Worm (Caenorhabditis elegans) whole organism, L4 larva: Measurements from ENCODE around the gene cmtr-1.

Experiments
- F37D6.2 ChIP-seq: sonication (generic microtip); optimal IDR thresholded peaks from 2 replicates; lab custom pipeline; 2016; ENCODE audit warnings: mild to moderate bottlenecking, missing genetic modification characterization, missing compliant biosample characterization
- F44E2.7 ChIP-seq: fragments of 200-800 bp; sonication (Bioruptor generic); IDR thresholded peaks from 2 replicates; pipeline ENCODE4 v2.1.2; 2022; ENCODE audit warnings: missing genetic modification characterization, missing compliant biosample characterization
- R02D3.7 ChIP-seq: fragments of 150-350 bp; sonication (generic microtip); optimal IDR thresholded peaks from 3 replicates; lab custom pipeline; 2014; ENCODE audit warnings: missing biosample characterization, missing genetic modification characterization
- T20F7.1 ChIP-seq: fragments of 200-800 bp; sonication (Bioruptor generic); optimal IDR thresholded peaks from 2 replicates; lab custom pipeline; 2018; ENCODE audit warnings: mild to moderate bottlenecking, missing genetic modification characterization, missing compliant biosample characterization
- T26A8.4 ChIP-seq: fragments of 200-800 bp; sonication (Bioruptor generic); IDR thresholded peaks from 2 replicates; pipeline ENCODE4 v1.3.6; 2022; ENCODE audit warnings: missing genetic modification characterization, missing compliant biosample characterization
- Y48G9A.11 ChIP-seq: fragments of 200-800 bp; sonication (Bioruptor generic); IDR thresholded peaks from 2 replicates; pipeline ENCODE4 v1.3.6; 2022; ENCODE audit warnings: missing genetic modification reagents, missing genetic modification characterization, missing compliant biosample characterization
- ZK337.2 ChIP-seq: fragments of 200-800 bp; sonication (Bioruptor generic); IDR thresholded peaks from 2 replicates; pipeline ENCODE4 v1.3.6; 2022; ENCODE audit warnings: missing genetic modification reagents, missing genetic modification characterization, missing compliant biosample characterization
- attf-4 ChIP-seq: sonication (generic microtip); optimal IDR thresholded peaks from 3 replicates; lab custom pipeline; 2017; ENCODE audit warnings: missing biosample characterization, missing genetic modification characterization
- ceh-20 ChIP-seq: fragments of 200-800 bp; sonication (Bioruptor generic); IDR thresholded peaks from 2 replicates; pipeline ENCODE4 v1.3.6; 2022; ENCODE audit warnings: missing genetic modification reagents, missing genetic modification characterization, missing compliant biosample characterization
- ceh-32 ChIP-seq: sonication (generic microtip); optimal IDR thresholded peaks from 2 replicates; lab custom pipeline; 2016; ENCODE audit warnings: mild to moderate bottlenecking, missing genetic modification characterization, missing compliant biosample characterization; ENCODE audit not compliant: poor library complexity
- ceh-44 ChIP-seq: fragments of 200-800 bp; sonication (Bioruptor generic); IDR thresholded peaks from 2 replicates; pipeline ENCODE4 v1.3.6; 2022; ENCODE audit warnings: missing genetic modification reagents, missing genetic modification characterization, missing compliant biosample characterization
- ceh-62 ChIP-seq: sonication (generic microtip); optimal IDR thresholded peaks from 2 replicates; lab custom pipeline; 2017; ENCODE audit warnings: missing biosample characterization, missing genetic modification characterization
- ces-1 ChIP-seq: fragments of 150-350 bp; sonication (generic microtip); optimal IDR thresholded peaks from 4 replicates; lab custom pipeline; 2014; ENCODE audit warnings: missing biosample characterization, missing genetic modification reagents, missing genetic modification characterization
- cey-2 ChIP-seq: sonication (generic microtip); optimal IDR thresholded peaks from 3 replicates; lab custom pipeline; 2017; ENCODE audit warnings: missing genetic modification characterization, mild to moderate bottlenecking, missing compliant biosample characterization, antibody characterized with exemption, borderline replicate concordance; ENCODE audit not compliant: insufficient read depth
- daf-12 ChIP-seq: fragments of 150-350 bp; optimal IDR thresholded peaks from 2 replicates; lab custom pipeline; 2014; ENCODE audit warnings: missing biosample characterization, missing genetic modification reagents, missing genetic modification characterization
- daf-19 ChIP-seq: fragments of 200-800 bp; sonication (Bioruptor generic); conservative IDR thresholded peaks from 2 replicates; pipeline ENCODE4 v1.3.6; 2022; ENCODE audit warnings: missing genetic modification characterization, missing compliant biosample characterization
- daf-8 ChIP-seq: fragments of 200-800 bp; sonication (Bioruptor generic); IDR thresholded peaks from 2 replicates; pipeline ENCODE4 v1.3.6; 2022; ENCODE audit warnings: missing genetic modification characterization, missing compliant biosample characterization
- dmd-8 ChIP-seq: fragments of 200-800 bp; sonication (Bioruptor generic); IDR thresholded peaks from 2 replicates; pipeline ENCODE4 v1.3.6; 2022; ENCODE audit warnings: missing genetic modification characterization, missing compliant biosample characterization
- dmd-9 ChIP-seq: fragments of 200-800 bp; sonication (Bioruptor generic); IDR thresholded peaks from 2 replicates; pipeline ENCODE4 v1.3.6; 2022; ENCODE audit warnings: missing genetic modification reagents, missing genetic modification characterization, missing compliant biosample characterization
- duxl-1 ChIP-seq: sonication (generic microtip); optimal IDR thresholded peaks from 2 replicates; lab custom pipeline; 2016; ENCODE audit warnings: mild to moderate bottlenecking, missing genetic modification characterization, moderate library complexity, missing compliant biosample characterization; ENCODE audit not compliant: poor library complexity
- dve-1 ChIP-seq: sonication (generic microtip); optimal IDR thresholded peaks from 2 replicates; lab custom pipeline; 2017; ENCODE audit warnings: antibody characterized with exemption, mild to moderate bottlenecking, missing genetic modification characterization, missing compliant biosample characterization; ENCODE audit not compliant: insufficient read depth
- gei-8 ChIP-seq: fragments of 200-800 bp; sonication (Bioruptor generic); optimal IDR thresholded peaks from 2 replicates; lab custom pipeline; 2018; ENCODE audit warnings: mild to moderate bottlenecking, missing genetic modification characterization, missing compliant biosample characterization
- jun-1 ChIP-seq: fragments of 150-350 bp; optimal IDR thresholded peaks from 2 replicates; lab custom pipeline; 2014; ENCODE audit warnings: missing biosample characterization, missing genetic modification reagents, missing genetic modification characterization
- lin-1 ChIP-seq: fragments of 200-800 bp; sonication (Bioruptor generic); IDR thresholded peaks from 2 replicates; pipeline ENCODE4 v1.3.6; 2022; ENCODE audit warnings: missing genetic modification reagents, missing genetic modification characterization, missing compliant biosample characterization
- lin-13 ChIP-seq: fragments of 150-350 bp; optimal IDR thresholded peaks from 2 replicates; lab custom pipeline; 2014; ENCODE audit warnings: missing biosample characterization, missing genetic modification reagents, missing genetic modification characterization
- lin-15B ChIP-seq: fragments of 150-350 bp; sonication (generic microtip); optimal IDR thresholded peaks from 3 replicates; lab custom pipeline; 2014; ENCODE audit warnings: missing biosample characterization, missing genetic modification characterization
- lir-3 ChIP-seq: sonication (generic microtip); optimal IDR thresholded peaks from 2 replicates; lab custom pipeline; 2016; ENCODE audit warnings: mild to moderate bottlenecking, missing genetic modification characterization, missing compliant biosample characterization
- lsy-2 ChIP-seq, 2 experiments: fragments of 150-350 bp in 1 of 2; sonication (generic microtip) in 1 of 2; optimal IDR thresholded peaks; 2 replicates each; lab custom pipeline; 2014 to 2017; ENCODE audit warnings: missing biosample characterization in 2 of 2, missing genetic modification characterization in 2 of 2
- mdt-29 ChIP-seq: fragments of 200-800 bp; sonication (Bioruptor generic); IDR thresholded peaks from 2 replicates; pipeline ENCODE4 v1.3.6; 2022; ENCODE audit warnings: missing genetic modification reagents, missing genetic modification characterization, missing compliant biosample characterization
- mep-1 ChIP-seq: fragments of 150-350 bp; sonication (generic microtip); optimal IDR thresholded peaks from 3 replicates; lab custom pipeline; 2014; ENCODE audit warnings: missing biosample characterization, missing genetic modification characterization
- mxl-2 ChIP-seq: fragments of 200-800 bp; sonication (Bioruptor generic); conservative IDR thresholded peaks from 2 replicates; pipeline ENCODE4 v1.3.6; 2022; ENCODE audit warnings: missing genetic modification reagents, missing genetic modification characterization, missing compliant biosample characterization
- mxl-3 ChIP-seq: fragments of 200-800 bp; sonication (Bioruptor generic); optimal IDR thresholded peaks from 2 replicates; lab custom pipeline; 2018; ENCODE audit warnings: mild to moderate bottlenecking, missing genetic modification characterization, missing compliant biosample characterization
- nhr-111 ChIP-seq: fragments of 200-800 bp; sonication (Bioruptor generic); optimal IDR thresholded peaks from 2 replicates; lab custom pipeline; 2018; ENCODE audit warnings: mild to moderate bottlenecking, missing genetic modification characterization, missing compliant biosample characterization
- nhr-25 ChIP-seq: sonication (generic microtip); optimal IDR thresholded peaks from 2 replicates; lab custom pipeline; 2017; ENCODE audit warnings: missing genetic modification characterization, mild to moderate bottlenecking, missing compliant biosample characterization, antibody characterized with exemption, moderate library complexity, borderline replicate concordance; ENCODE audit not compliant: insufficient read depth
- nhr-28 ChIP-seq: fragments of 150-350 bp; optimal IDR thresholded peaks from 2 replicates; lab custom pipeline; 2014; ENCODE audit warnings: missing biosample characterization, missing genetic modification characterization
- nhr-6 ChIP-seq: fragments of 150-350 bp; optimal IDR thresholded peaks from 2 replicates; lab custom pipeline; 2014; ENCODE audit warnings: missing biosample characterization, missing genetic modification characterization
- nhr-77 ChIP-seq: fragments of 150-350 bp; optimal IDR thresholded peaks from 2 replicates; lab custom pipeline; 2014; ENCODE audit warnings: missing biosample characterization, missing genetic modification characterization
- pha-4 ChIP-seq, 2 experiments: fragments of 150-350 bp in 1 of 2; fragments of 200-800 bp in 1 of 2; sonication (Bioruptor generic) in 1 of 2; IDR thresholded peaks in 1 of 2; optimal IDR thresholded peaks in 1 of 2; 2 replicates each; pipeline versions ENCODE4 v1.3.6 to Lab custom; 2014 to 2022; ENCODE audit warnings: missing genetic modification characterization in 2 of 2, missing genetic modification reagents in 2 of 2, missing biosample characterization in 1 of 2, missing compliant biosample characterization in 1 of 2
- php-3 ChIP-seq: fragments of 200-800 bp; sonication (Bioruptor generic); IDR thresholded peaks from 2 replicates; pipeline ENCODE4 v1.3.6; 2022; ENCODE audit warnings: missing genetic modification reagents, missing genetic modification characterization, missing compliant biosample characterization
- rbr-2 ChIP-seq: sonication (generic microtip); optimal IDR thresholded peaks from 2 replicates; lab custom pipeline; 2016; ENCODE audit warnings: missing genotype, missing genetic modification characterization, missing compliant biosample characterization
- skn-1 ChIP-seq: fragments of 150-350 bp; optimal IDR thresholded peaks from 2 replicates; lab custom pipeline; 2014; ENCODE audit warnings: missing biosample characterization, missing genetic modification characterization
- snpc-4 ChIP-seq: fragments of 150-350 bp; optimal IDR thresholded peaks from 2 replicates; lab custom pipeline; 2014; ENCODE audit warnings: missing biosample characterization, missing genetic modification characterization
- spr-1 ChIP-seq: sonication (generic microtip); optimal IDR thresholded peaks from 2 replicates; lab custom pipeline; 2016; ENCODE audit warnings: mild to moderate bottlenecking, missing genetic modification characterization, missing compliant biosample characterization
- tra-1 ChIP-seq: fragments of 200-800 bp; sonication (Bioruptor generic); IDR thresholded peaks from 2 replicates; pipeline ENCODE4 v1.3.6; 2022; ENCODE audit warnings: missing genetic modification reagents, missing genetic modification characterization, missing compliant biosample characterization
- vab-7 ChIP-seq: fragments of 200-800 bp; sonication (Bioruptor generic); IDR thresholded peaks from 2 replicates; pipeline ENCODE4 v1.3.6; 2022; ENCODE audit warnings: missing genetic modification reagents, missing genetic modification characterization, missing compliant biosample characterization
- zag-1 ChIP-seq: fragments of 150-350 bp; optimal IDR thresholded peaks from 2 replicates; lab custom pipeline; 2014; ENCODE audit warnings: missing biosample characterization, missing genetic modification characterization
- zip-11 ChIP-seq: fragments of 200-800 bp; sonication (Bioruptor generic); IDR thresholded peaks from 2 replicates; pipeline ENCODE4 v1.3.6; 2022; ENCODE audit warnings: missing genetic modification characterization, missing compliant biosample characterization
- ztf-7 ChIP-seq: fragments of 150-350 bp; optimal IDR thresholded peaks from 2 replicates; lab custom pipeline; 2014; ENCODE audit warnings: missing biosample characterization, missing genetic modification characterization

cmtr-1 gene

DNA sequence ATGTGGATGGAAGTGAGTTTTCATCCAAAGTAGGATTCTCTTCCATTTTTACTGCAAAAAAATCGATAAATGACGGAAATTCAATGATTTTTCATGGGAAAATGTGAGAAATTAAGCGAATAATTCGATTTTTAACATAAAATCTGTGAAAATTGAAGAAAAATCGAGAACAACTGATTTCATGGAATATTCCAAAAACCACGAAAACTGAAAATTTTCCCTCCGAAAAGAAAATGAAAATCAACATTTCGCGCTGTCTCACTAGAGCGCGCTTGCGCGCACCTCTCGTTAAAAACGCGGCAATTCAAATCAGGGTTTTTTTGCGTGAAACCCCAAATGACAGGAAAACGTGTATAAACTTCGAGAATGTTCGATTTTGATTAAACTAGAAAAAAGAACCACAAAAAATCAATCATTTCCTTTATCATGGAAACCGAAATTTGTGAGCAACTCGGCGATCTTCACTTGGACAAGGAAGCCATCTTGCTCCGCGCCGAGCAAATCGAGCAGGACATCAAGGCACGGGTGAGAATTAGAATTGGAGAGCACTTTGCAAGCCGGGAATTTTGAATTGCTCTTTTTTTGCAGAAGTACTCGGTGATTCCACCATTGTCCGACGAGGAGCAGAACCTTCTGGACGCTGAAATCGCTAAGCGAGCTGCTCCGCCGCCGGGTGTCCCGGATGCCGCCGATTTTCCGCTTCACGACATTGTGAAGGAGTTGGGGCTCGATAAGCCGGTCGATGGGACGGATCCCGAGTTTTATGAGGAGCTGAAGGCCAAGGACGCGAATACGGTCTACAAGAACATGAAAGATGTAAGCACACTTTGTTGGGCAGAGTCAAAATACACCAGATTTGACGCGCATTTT, 15.3 kb upstream of the cmtr-1 start, which contains the start of the genes Y53F4B.9 and Y53F4B.11 (continued):
- TF ChIP-seq mep-1 (tag; lab: Kevin White, UChicago): peak; percentile 73
- TF ChIP-seq lin-15B (tag; lab: Kevin White, UChicago): peak; percentile 45
- no peak for TF ChIP-seq mxl-2 (GFP tag; lab: Robert Waterston, UW)
- TF ChIP-seq T20F7.1 (GFP tag; lab: Kevin White, UChicago): no peak
- TF ChIP-seq mdt-29 (GFP tag; lab: Robert Waterston, UW): no peak; the same call in 1 of the 2 replicates
- no peak for TF ChIP-seq ceh-62 (tag; lab: Kevin White, UChicago)
- no peak for TF ChIP-seq ceh-32 (tag; lab: Kevin White, UChicago)
- TF ChIP-seq dmd-9: 0 out of 2 replicates have a peak, but pooled peaks have one; percentile 52
- peak; percentile 27; the same call in 1 of the 2 replicates for TF ChIP-seq ceh-20 (GFP tag; lab: Robert Waterston, UW)
- no peak for TF ChIP-seq zip-11
- no peak for TF ChIP-seq daf-8 (GFP tag; lab: Robert Waterston, UW)
- TF ChIP-seq lin-13 (GFP tag; lab: Kevin White, UChicago): peak; percentile 61
- TF ChIP-seq daf-12 (tag; lab: Kevin White, UChicago): no peak
- TF ChIP-seq lsy-2 (tag; optimal IDR thresholded peaks at IDR 0.05; lab: Kevin White, UChicago): peak; percentile 36 to 86
- peak; percentile 29 for TF ChIP-seq nhr-6
- TF ChIP-seq pha-4 (GFP tag; IDR thresholded peaks at IDR 0.05; lab: Robert Waterston, UW): no peak
- TF ChIP-seq pha-4 (tag; optimal IDR thresholded peaks at IDR 0.05; lab: Kevin White, UChicago): peak; percentile 6
- no peak for TF ChIP-seq nhr-25
- TF ChIP-seq vab-7 (GFP tag; lab: Robert Waterston, UW): 0 out of 2 replicates have a peak, but pooled peaks have one; percentile 29
- no peak for TF ChIP-seq php-3 (GFP tag; lab: Robert Waterston, UW)
- no peak for TF ChIP-seq lin-1 (GFP tag; lab: Robert Waterston, UW)
- TF ChIP-seq gei-8: no peak
- no peak for TF ChIP-seq mxl-3 (GFP tag; lab: Kevin White, UChicago)
- no peak for TF ChIP-seq attf-4
- no peak for TF ChIP-seq nhr-111 (GFP tag; lab: Kevin White, UChicago)
- 0 out of 2 replicates have a peak, but pooled peaks have one; percentile 10 for TF ChIP-seq T26A8.4
- peak; percentile 94 for TF ChIP-seq nhr-77 (tag; lab: Kevin White, UChicago)
- TF ChIP-seq ZK337.2 (GFP tag; lab: Robert Waterston, UW): no peak
- TF ChIP-seq daf-19 (GFP tag; lab: Robert Waterston, UW): no peak
- no peak for TF ChIP-seq F44E2.7 (GFP tag; lab: Robert Waterston, UW)
- TF ChIP-seq duxl-1 (tag; lab: Kevin White, UChicago): no peak
- TF ChIP-seq ztf-7: no peak
- no peak for TF ChIP-seq skn-1 (tag; lab: Kevin White, UChicago)
- no peak for TF ChIP-seq dmd-8 (GFP tag; lab: Robert Waterston, UW)
- no peak for TF ChIP-seq ceh-44
- no peak for TF ChIP-seq cey-2 (tag; lab: Kevin White, UChicago)
- TF ChIP-seq dve-1 (tag; lab: Kevin White, UChicago): no peak
- TF ChIP-seq lir-3 (tag; lab: Kevin White, UChicago): no peak
- no peak for TF ChIP-seq jun-1 (tag; lab: Kevin White, UChicago)
- TF ChIP-seq ces-1: no peak
- TF ChIP-seq F37D6.2 (tag; lab: Kevin White, UChicago): no peak
- TF ChIP-seq spr-1 (tag; lab: Kevin White, UChicago): no peak
- no peak for TF ChIP-seq rbr-2 (tag; lab: Kevin White, UChicago)
- peak; percentile 42 for TF ChIP-seq snpc-4
- peak; percentile 85 for TF ChIP-seq Y48G9A.11
- TF ChIP-seq tra-1 (GFP tag; lab: Robert Waterston, UW): no peak
- TF ChIP-seq R02D3.7: no peak
- TF ChIP-seq zag-1 (tag; lab: Kevin White, UChicago): no peak
- TF ChIP-seq nhr-28 (tag; lab: Kevin White, UChicago): peak; percentile 57
